Worm (Caenorhabditis elegans) whole organism, midembryonic: Measurements from ENCODE around the gene ZK896.1.

ENCODE experiments used
- T22C8.4 ChIP-seq: fragments of 200-800 bp; sonication (Bioruptor generic); IDR thresholded peaks from 2 replicates; pipeline ENCODE4 v1.3.6; 2022; ENCODE audit warnings: missing genetic modification characterization, missing compliant biosample characterization
- flt-1 ChIP-seq: fragments of 200-800 bp; sonication (Bioruptor generic); IDR thresholded peaks from 2 replicates; pipeline ENCODE4 v1.3.6; 2022; ENCODE audit warnings: missing genetic modification characterization, missing compliant biosample characterization
- tab-1 ChIP-seq: fragments of 200-800 bp; sonication (Bioruptor generic); IDR thresholded peaks from 2 replicates; pipeline ENCODE4 v1.3.6; 2022; ENCODE audit warnings: missing genetic modification characterization, missing compliant biosample characterization

DNA sequence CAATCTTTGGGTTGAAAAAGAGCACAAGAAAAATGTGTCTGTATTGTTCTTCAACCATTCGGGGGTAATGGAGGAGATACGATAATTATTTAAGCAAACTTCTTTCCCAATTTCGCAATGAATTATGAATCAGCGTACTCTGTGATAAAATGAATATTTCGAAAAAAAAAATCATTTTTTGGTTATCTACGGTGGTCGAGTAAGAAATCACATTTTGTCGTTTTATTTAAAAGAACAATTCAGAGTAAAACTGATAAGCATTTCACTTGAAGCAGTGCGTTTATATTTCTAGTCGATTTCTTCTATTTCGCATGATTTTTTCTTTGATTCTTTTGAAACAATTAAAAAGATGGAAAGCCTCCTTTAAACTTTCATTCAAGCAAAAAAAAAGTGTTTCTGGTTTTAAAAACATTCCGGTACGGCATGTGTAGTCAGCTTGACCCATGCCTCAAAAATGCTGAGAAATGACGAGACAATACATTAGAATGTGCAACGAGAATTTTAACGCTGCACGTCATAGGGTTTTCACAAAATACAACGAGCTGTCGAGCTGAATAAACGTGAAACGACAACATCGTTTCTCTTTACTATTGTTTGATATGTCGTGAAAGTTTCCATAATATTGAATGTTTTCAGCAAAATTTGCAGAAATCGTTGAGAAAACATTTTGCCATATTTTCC lies 27.4 kb upstream of the ZK896.1 start, which contains the start of gene K08D8.2:
- no peak for TF ChIP-seq flt-1 (GFP tag; lab: Robert Waterston, UW)
- TF ChIP-seq T22C8.4 (GFP tag; lab: Robert Waterston, UW): no peak
- no peak for TF ChIP-seq tab-1 (GFP tag; lab: Robert Waterston, UW)
